Worm (Caenorhabditis elegans) whole organism, L3 larva: ENCODE measurements around the gene Y113G7A.13.

ENCODE experiments used
- ZK546.5 ChIP-seq: sonication (generic microtip); optimal IDR thresholded peaks from 2 replicates; lab custom pipeline; 2017; ENCODE audit warnings: missing biosample characterization, missing genetic modification characterization
- aly-2 ChIP-seq: fragments of 150-350 bp; optimal IDR thresholded peaks from 2 replicates; lab custom pipeline; 2014; ENCODE audit warnings: missing biosample characterization, missing genetic modification characterization
- ama-1 ChIP-seq: fragments of 150-350 bp; optimal IDR thresholded peaks from 2 replicates; lab custom pipeline; 2018
- ceh-16 ChIP-seq: sonication (generic microtip); optimal IDR thresholded peaks from 2 replicates; lab custom pipeline; 2017; ENCODE audit warnings: missing biosample characterization, missing genetic modification characterization
- ceh-28 ChIP-seq: fragments of 150-350 bp; optimal IDR thresholded peaks from 2 replicates; lab custom pipeline; 2014; ENCODE audit warnings: missing biosample characterization, missing genetic modification reagents, missing genetic modification characterization
- ceh-82 ChIP-seq: fragments of 150-350 bp; optimal IDR thresholded peaks from 2 replicates; lab custom pipeline; 2014; ENCODE audit warnings: missing biosample characterization, missing genetic modification characterization
- elt-1 ChIP-seq: fragments of 150-350 bp; optimal IDR thresholded peaks from 2 replicates; lab custom pipeline; 2014; ENCODE audit warnings: missing biosample characterization, missing genetic modification characterization
- elt-3 ChIP-seq, 3 experiments: fragments of 150-350 bp in 1 of 3; sonication (generic microtip) in 2 of 3; optimal IDR thresholded peaks; 2 replicates in 2 of 3; 4 replicates in 1 of 3; lab custom pipeline; 2014 to 2017; ENCODE audit warnings: missing biosample characterization in 3 of 3, missing genetic modification characterization in 3 of 3
- fkh-10 ChIP-seq: sonication (generic microtip); optimal IDR thresholded peaks from 2 replicates; lab custom pipeline; 2017; ENCODE audit warnings: missing biosample characterization, missing genetic modification reagents, missing genetic modification characterization
- fkh-2 ChIP-seq: fragments of 150-350 bp; optimal IDR thresholded peaks from 2 replicates; lab custom pipeline; 2014; ENCODE audit warnings: missing biosample characterization, missing genetic modification reagents, missing genetic modification characterization
- fos-1 ChIP-seq: fragments of 150-350 bp; optimal IDR thresholded peaks from 2 replicates; lab custom pipeline; 2014; ENCODE audit warnings: missing biosample characterization, missing genetic modification characterization
- jun-1 ChIP-seq: fragments of 150-350 bp; optimal IDR thresholded peaks from 2 replicates; lab custom pipeline; 2014; ENCODE audit warnings: missing biosample characterization, missing genetic modification reagents, missing genetic modification characterization
- lin-39 ChIP-seq: fragments of 150-350 bp; optimal IDR thresholded peaks from 2 replicates; lab custom pipeline; 2018; ENCODE audit warnings: missing biosample characterization, missing genetic modification reagents, missing genetic modification characterization
- nhr-11 ChIP-seq: fragments of 150-350 bp; optimal IDR thresholded peaks from 2 replicates; lab custom pipeline; 2014; ENCODE audit warnings: missing biosample characterization, missing genetic modification characterization
- nhr-12 ChIP-seq: fragments of 150-350 bp; optimal IDR thresholded peaks from 2 replicates; lab custom pipeline; 2014; ENCODE audit warnings: missing biosample characterization, missing genetic modification characterization
- nhr-23 ChIP-seq: fragments of 150-350 bp; optimal IDR thresholded peaks from 2 replicates; lab custom pipeline; 2014; ENCODE audit warnings: missing biosample characterization, missing genetic modification reagents, missing genetic modification characterization
- nhr-28 ChIP-seq: fragments of 150-350 bp; optimal IDR thresholded peaks from 2 replicates; lab custom pipeline; 2014; ENCODE audit warnings: missing biosample characterization, missing genetic modification characterization
- nhr-43 ChIP-seq: sonication (generic microtip); optimal IDR thresholded peaks from 2 replicates; lab custom pipeline; 2016; ENCODE audit warnings: mild to moderate bottlenecking, missing genetic modification characterization, missing compliant biosample characterization; ENCODE audit not compliant: poor library complexity, severe bottlenecking
- nhr-67 ChIP-seq: fragments of 150-350 bp; optimal IDR thresholded peaks from 2 replicates; lab custom pipeline; 2014; ENCODE audit warnings: missing biosample characterization, missing genetic modification characterization
- nhr-76 ChIP-seq: fragments of 150-350 bp; sonication (generic microtip); optimal IDR thresholded peaks from 5 replicates; lab custom pipeline; 2014; ENCODE audit warnings: missing biosample characterization, missing genetic modification characterization
- nhr-77 ChIP-seq: fragments of 150-350 bp; optimal IDR thresholded peaks from 2 replicates; lab custom pipeline; 2014; ENCODE audit warnings: missing biosample characterization, missing genetic modification characterization
- sea-2 ChIP-seq: fragments of 150-350 bp; sonication (generic microtip); optimal IDR thresholded peaks from 4 replicates; lab custom pipeline; 2014; ENCODE audit warnings: missing biosample characterization, missing genetic modification reagents, missing genetic modification characterization
- skn-1 ChIP-seq: fragments of 150-350 bp; optimal IDR thresholded peaks from 2 replicates; lab custom pipeline; 2014; ENCODE audit warnings: missing biosample characterization, missing genetic modification characterization
- unc-62 ChIP-seq: fragments of 150-350 bp; sonication (generic microtip); optimal IDR thresholded peaks from 4 replicates; lab custom pipeline; 2014; ENCODE audit warnings: missing biosample characterization, missing genetic modification reagents, missing genetic modification characterization
- zag-1 ChIP-seq: fragments of 150-350 bp; optimal IDR thresholded peaks from 2 replicates; lab custom pipeline; 2014; ENCODE audit warnings: missing biosample characterization, missing genetic modification characterization
- ztf-11 ChIP-seq: fragments of 150-350 bp; optimal IDR thresholded peaks from 2 replicates; lab custom pipeline; 2014; ENCODE audit warnings: missing biosample characterization, missing genetic modification characterization
- ztf-4 ChIP-seq: fragments of 150-350 bp; optimal IDR thresholded peaks from 2 replicates; lab custom pipeline; 2014; ENCODE audit warnings: missing biosample characterization, missing genetic modification characterization

The Y113G7A.13 gene

ce11 chrV:20192102-20192880 lies 44.3 kb downstream of the Y113G7A.13 start, which contains the start of the genes fbxa-115 and Y113G7B.27:
Gene fbxa-115 (minus strand): TSS chrV:20192152.
Gene Y113G7B.27 (plus strand): TSS chrV:20192830.
- TF ChIP-seq ztf-4 (tag; lab: Kevin White, UChicago) (no peak), fkh-2 (tag; lab: Kevin White, UChicago) (no peak), skn-1 (tag; lab: Kevin White, UChicago) (peak; percentile 72)

- TF ChIP-seq nhr-77 (tag; lab: Kevin White, UChicago) = no peak
- peak; percentile 21 for TF ChIP-seq nhr-11
Observed at ce11 chrV:20195451-20196036, 47.5 kb downstream of the Y113G7A.13 start, which contains the start of the genes srh-217 and Y113G7B.28. Gene srh-217 (minus strand): TSS chrV:20195551. Gene Y113G7B.28 (plus strand): TSS chrV:20195986.

ce11 chrV:20196671-20197070 lies 48.7 kb downstream of the Y113G7A.13 start, which contains the start of gene ftr-1:
Gene ftr-1 (plus strand): TSS chrV:20196971.
- TF ChIP-seq nhr-43 (no peak), lin-39 (tag; lab: Kevin White, UChicago) (no peak), nhr-67 (tag; lab: Kevin White, UChicago) (no peak), nhr-76 (tag; lab: Kevin White, UChicago) (no peak), nhr-12 (no peak), skn-1 (tag; lab: Kevin White, UChicago) (no peak)

- no peak for TF ChIP-seq fos-1 (tag; lab: Kevin White, UChicago)
- no peak for TF ChIP-seq elt-1 (tag; lab: Kevin White, UChicago)
- no peak for TF ChIP-seq ceh-28
- TF ChIP-seq ceh-16 = no peak
- TF ChIP-seq zag-1 (tag; lab: Kevin White, UChicago) = no peak
- TF ChIP-seq skn-1 (tag; lab: Kevin White, UChicago) = no peak
Observed at ce11 chrV:20198954-20199353, 51.0 kb downstream of the Y113G7A.13 start, which contains the start of gene fog-2. Gene fog-2 (plus strand): TSS chrV:20199254.

- TF ChIP-seq nhr-23 (tag; lab: Kevin White, UChicago) = no peak
- no peak for TF ChIP-seq jun-1
- no peak for TF ChIP-seq nhr-76 (tag; lab: Kevin White, UChicago)
- no peak for TF ChIP-seq nhr-11
- TF ChIP-seq elt-3 (tag; optimal IDR thresholded peaks at IDR 0.05; lab: Kevin White, UChicago) = no peak
- TF ChIP-seq ama-1 (lab: Kevin White, UChicago) = no peak
- TF ChIP-seq fos-1 (tag; lab: Kevin White, UChicago) = no peak
- no peak for TF ChIP-seq ztf-11
- no peak for TF ChIP-seq aly-2 (tag; lab: Kevin White, UChicago)
- no peak for TF ChIP-seq ZK546.5 (tag; lab: Kevin White, UChicago)
- no peak for TF ChIP-seq nhr-12
- no peak for TF ChIP-seq skn-1 (tag; lab: Kevin White, UChicago)
- TF ChIP-seq fkh-10 = no peak
- TF ChIP-seq sea-2 (GFP tag; lab: Kevin White, UChicago) = no peak
- TF ChIP-seq lin-39 (tag; lab: Kevin White, UChicago) = no peak
- TF ChIP-seq nhr-28 (tag; lab: Kevin White, UChicago) = no peak
- TF ChIP-seq ceh-82 (tag; lab: Kevin White, UChicago) = no peak
- TF ChIP-seq unc-62 (GFP tag; lab: Kevin White, UChicago) = no peak
- no peak for TF ChIP-seq ceh-28
Observed at ce11 chrV:20199658-20200057, 51.7 kb downstream of the Y113G7A.13 start.
